Fruit fly (Drosophila melanogaster): Measurements from ENCODE around the gene CG43072.

DNA sequence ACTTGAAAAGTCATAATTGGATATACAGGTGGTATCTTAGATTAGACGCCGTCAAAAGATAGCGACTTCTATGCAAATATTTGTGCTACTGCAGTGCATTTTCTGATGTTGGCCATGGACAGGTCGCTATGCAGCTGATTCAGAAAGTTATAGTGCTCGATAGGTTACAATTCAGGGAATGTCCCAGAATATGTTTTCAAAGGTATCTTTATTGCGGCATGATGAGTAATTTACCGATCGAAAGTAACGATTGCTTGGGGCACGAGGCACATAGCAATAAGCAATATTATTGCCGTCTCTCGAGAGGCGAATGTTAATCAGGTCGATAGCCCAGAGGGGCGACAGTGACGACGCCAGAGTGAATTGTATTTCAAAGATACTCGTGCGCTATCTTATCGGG, 4.4 kb downstream of the CG43072 start:
- TF ChIP-seq CG8478 (optimal IDR thresholded peaks at IDR 0.05) (no peak), CTCF (optimal IDR thresholded peaks at IDR 0.05) (no peak)

Data from S2 (cell line).